Worm (Caenorhabditis elegans) whole organism, midembryonic: Measurements from ENCODE around the gene K09C4.4.
A peak's percentile ranks its signal among the peaks of the same experiment; 100 is the strongest.

Experiments used
- T22C8.4 ChIP-seq: fragments of 200-800 bp; sonication (Bioruptor generic); IDR thresholded peaks from 2 replicates; pipeline ENCODE4 v1.3.6; 2022; ENCODE audit warnings: missing genetic modification characterization, missing compliant biosample characterization
- cog-1 ChIP-seq: sonication (generic microtip); optimal IDR thresholded peaks from 2 replicates; lab custom pipeline; 2016; ENCODE audit warnings: missing genetic modification characterization, missing compliant biosample characterization
- flt-1 ChIP-seq: fragments of 200-800 bp; sonication (Bioruptor generic); IDR thresholded peaks from 2 replicates; pipeline ENCODE4 v1.3.6; 2022; ENCODE audit warnings: missing genetic modification characterization, missing compliant biosample characterization
- klf-2 ChIP-seq: fragments of 200-800 bp; sonication (Bioruptor generic); conservative IDR thresholded peaks from 2 replicates; pipeline ENCODE4 v1.3.6; 2022; ENCODE audit warnings: missing genetic modification reagents, missing genetic modification characterization, missing compliant biosample characterization
- med-1 ChIP-seq: sonication (generic microtip); optimal IDR thresholded peaks from 2 replicates; lab custom pipeline; 2017; ENCODE audit warnings: missing genetic modification characterization, mild to moderate bottlenecking, missing compliant biosample characterization, antibody characterized with exemption, missing genetic modification reagents; ENCODE audit not compliant: insufficient read depth
- ref-1 ChIP-seq: fragments of 200-800 bp; sonication (Bioruptor generic); conservative IDR thresholded peaks from 2 replicates; pipeline ENCODE4 v1.3.6; 2022; ENCODE audit warnings: missing genetic modification reagents, missing genetic modification characterization, missing compliant biosample characterization
- tab-1 ChIP-seq: fragments of 200-800 bp; sonication (Bioruptor generic); IDR thresholded peaks from 2 replicates; pipeline ENCODE4 v1.3.6; 2022; ENCODE audit warnings: missing genetic modification characterization, missing compliant biosample characterization
- ztf-23 ChIP-seq: fragments of 200-800 bp; sonication (Bioruptor generic); IDR thresholded peaks from 2 replicates; pipeline ENCODE4 v1.3.6; 2022; ENCODE audit warnings: missing genetic modification reagents, missing genetic modification characterization, missing compliant biosample characterization
- ztf-29 ChIP-seq: fragments of 200-800 bp; sonication (Bioruptor generic); IDR thresholded peaks from 2 replicates; pipeline ENCODE4 v1.3.6; 2022; ENCODE audit warnings: missing genetic modification reagents, missing genetic modification characterization, missing compliant biosample characterization

K09C4.4 gene

ce11 chrX:3289183-3289582 is at the start of gene K09C4.4:
Gene K09C4.4 (plus strand): TSS chrX:3289483.
- TF ChIP-seq tab-1 (no peak), ztf-23 (GFP tag; lab: Robert Waterston, UW) (no peak), med-1 (GFP tag; lab: Kevin White, UChicago) (no peak), ztf-29 (no peak), cog-1 (tag; lab: Kevin White, UChicago) (no peak), T22C8.4 (GFP tag; lab: Robert Waterston, UW) (no peak), klf-2 (GFP tag; lab: Robert Waterston, UW) (no peak), flt-1 (GFP tag; lab: Robert Waterston, UW) (no peak), ref-1 (GFP tag; lab: Robert Waterston, UW) (no peak)

ce11 chrX:3243614-3244013 is 45.7 kb upstream of the K09C4.4 start, which contains the start of gene irg-7:
Gene irg-7 (minus strand): TSS chrX:3243636.
- no peak for TF ChIP-seq tab-1
- TF ChIP-seq T22C8.4 (GFP tag; lab: Robert Waterston, UW), result no peak
- TF ChIP-seq flt-1 (GFP tag; lab: Robert Waterston, UW), result no peak
- no peak for TF ChIP-seq ztf-23 (GFP tag; lab: Robert Waterston, UW)
- TF ChIP-seq klf-2 (GFP tag; lab: Robert Waterston, UW), result no peak
- TF ChIP-seq ref-1 (GFP tag; lab: Robert Waterston, UW), result no peak
- TF ChIP-seq med-1 (GFP tag; lab: Kevin White, UChicago), result no peak
- no peak for TF ChIP-seq ztf-29
- no peak for TF ChIP-seq cog-1 (tag; lab: Kevin White, UChicago)

ce11 chrX:3244402-3244801 is 44.9 kb upstream of the K09C4.4 start:
- TF ChIP-seq klf-2 (GFP tag; lab: Robert Waterston, UW) (no peak), cog-1 (tag; lab: Kevin White, UChicago) (no peak), ztf-29 (no peak), flt-1 (GFP tag; lab: Robert Waterston, UW) (no peak), T22C8.4 (GFP tag; lab: Robert Waterston, UW) (no peak), tab-1 (no peak), ztf-23 (GFP tag; lab: Robert Waterston, UW) (no peak), med-1 (GFP tag; lab: Kevin White, UChicago) (no peak), ref-1 (GFP tag; lab: Robert Waterston, UW) (no peak)

- TF ChIP-seq med-1 (GFP tag; lab: Kevin White, UChicago), result no peak
- peak; percentile 41 for TF ChIP-seq cog-1 (tag; lab: Kevin White, UChicago)
These were observed 43.5 kb upstream of the K09C4.4 start, which contains the start of gene F40F4.7 for ce11 chrX:3245812-3246211. Gene F40F4.7 (minus strand): TSS chrX:3245933.

ce11 chrX:3247768-3248167 is 41.5 kb upstream of the K09C4.4 start:
- TF ChIP-seq med-1 (GFP tag; lab: Kevin White, UChicago) (no peak), ref-1 (GFP tag; lab: Robert Waterston, UW) (no peak), ztf-23 (GFP tag; lab: Robert Waterston, UW) (no peak), ztf-29 (no peak), flt-1 (GFP tag; lab: Robert Waterston, UW) (no peak), cog-1 (tag; lab: Kevin White, UChicago) (no peak), tab-1 (no peak), T22C8.4 (GFP tag; lab: Robert Waterston, UW) (no peak), klf-2 (GFP tag; lab: Robert Waterston, UW) (no peak)

- TF ChIP-seq med-1 (GFP tag; lab: Kevin White, UChicago), result no peak
- no peak for TF ChIP-seq tab-1
- no peak for TF ChIP-seq flt-1 (GFP tag; lab: Robert Waterston, UW)
- TF ChIP-seq ztf-29, result no peak
- no peak for TF ChIP-seq T22C8.4 (GFP tag; lab: Robert Waterston, UW)
- TF ChIP-seq ztf-23 (GFP tag; lab: Robert Waterston, UW), result no peak
- no peak for TF ChIP-seq klf-2 (GFP tag; lab: Robert Waterston, UW)
- TF ChIP-seq cog-1 (tag; lab: Kevin White, UChicago), result no peak
These were observed 38.7 kb upstream of the K09C4.4 start, which contains the start of gene pqn-37 for ce11 chrX:3250481-3251091. Gene pqn-37 (minus strand): TSS chrX:3250531.

ce11 chrX:3252500-3252899 is 36.8 kb upstream of the K09C4.4 start, which contains the start of gene tba-9:
Gene tba-9 (plus strand): TSS chrX:3252800.
- no peak for TF ChIP-seq klf-2 (GFP tag; lab: Robert Waterston, UW)
- no peak for TF ChIP-seq tab-1
- TF ChIP-seq T22C8.4 (GFP tag; lab: Robert Waterston, UW), result no peak
- no peak for TF ChIP-seq ztf-29
- TF ChIP-seq med-1 (GFP tag; lab: Kevin White, UChicago), result no peak
- TF ChIP-seq ref-1 (GFP tag; lab: Robert Waterston, UW), result no peak
- no peak for TF ChIP-seq ztf-23 (GFP tag; lab: Robert Waterston, UW)

- TF ChIP-seq tab-1, result no peak
- TF ChIP-seq flt-1 (GFP tag; lab: Robert Waterston, UW), result no peak
- TF ChIP-seq ref-1 (GFP tag; lab: Robert Waterston, UW), result no peak
- no peak for TF ChIP-seq klf-2 (GFP tag; lab: Robert Waterston, UW)
- no peak for TF ChIP-seq ztf-29
- no peak for TF ChIP-seq cog-1 (tag; lab: Kevin White, UChicago)
- TF ChIP-seq med-1 (GFP tag; lab: Kevin White, UChicago), result no peak
These were observed 32.3 kb upstream of the K09C4.4 start, which contains the start of gene lbp-3 for ce11 chrX:3256784-3257493. Gene lbp-3 (plus strand): TSS chrX:3257372.

- TF ChIP-seq T22C8.4 (GFP tag; lab: Robert Waterston, UW), result no peak
- TF ChIP-seq tab-1, result no peak
- TF ChIP-seq flt-1 (GFP tag; lab: Robert Waterston, UW), result 0 out of 2 replicates have a peak, but pooled peaks have one; percentile 7
- no peak for TF ChIP-seq ztf-29
- TF ChIP-seq cog-1 (tag; lab: Kevin White, UChicago), result no peak
- no peak for TF ChIP-seq med-1 (GFP tag; lab: Kevin White, UChicago)
- TF ChIP-seq ref-1 (GFP tag; lab: Robert Waterston, UW), result no peak
These were observed 30.4 kb upstream of the K09C4.4 start, which contains the start of gene lbp-1 for ce11 chrX:3258842-3259241. Gene lbp-1 (plus strand): TSS chrX:3259142.
